Worm (Caenorhabditis elegans) whole organism, L4 larva: ENCODE data around the gene tra-3.

Experiments
- F10B5.3 ChIP-seq: sonication (generic microtip); optimal IDR thresholded peaks from 2 replicates; lab custom pipeline; 2016; ENCODE audit warnings: mild to moderate bottlenecking, missing genetic modification characterization, missing compliant biosample characterization
- Y48G9A.11 ChIP-seq: fragments of 200-800 bp; sonication (Bioruptor generic); IDR thresholded peaks from 2 replicates; pipeline ENCODE4 v1.3.6; 2022; ENCODE audit warnings: missing genetic modification reagents, missing genetic modification characterization, missing compliant biosample characterization
- ZK337.2 ChIP-seq: fragments of 200-800 bp; sonication (Bioruptor generic); IDR thresholded peaks from 2 replicates; pipeline ENCODE4 v1.3.6; 2022; ENCODE audit warnings: missing genetic modification reagents, missing genetic modification characterization, missing compliant biosample characterization
- ZK546.5 ChIP-seq, 2 experiments: sonication (generic microtip); optimal IDR thresholded peaks; 2 replicates each; lab custom pipeline; 2017; ENCODE audit warnings: missing biosample characterization in 2 of 2, missing genetic modification characterization in 2 of 2
- aha-1 ChIP-seq: fragments of 150-350 bp; peaks from one replicate; lab custom pipeline; 2014; ENCODE audit warnings: missing biosample characterization, missing genetic modification characterization
- arid-1 ChIP-seq: fragments of 200-800 bp; sonication (Bioruptor generic); conservative IDR thresholded peaks from 2 replicates; pipeline ENCODE4 v1.3.6; 2022; ENCODE audit warnings: missing genetic modification reagents, missing genetic modification characterization, missing compliant biosample characterization
- ceh-28 ChIP-seq: fragments of 150-350 bp; optimal IDR thresholded peaks from 2 replicates; lab custom pipeline; 2014; ENCODE audit warnings: missing biosample characterization, missing genetic modification reagents, missing genetic modification characterization
- ceh-32 ChIP-seq: sonication (generic microtip); optimal IDR thresholded peaks from 2 replicates; lab custom pipeline; 2016; ENCODE audit warnings: mild to moderate bottlenecking, missing genetic modification characterization, missing compliant biosample characterization; ENCODE audit not compliant: poor library complexity
- ceh-62 ChIP-seq: sonication (generic microtip); optimal IDR thresholded peaks from 2 replicates; lab custom pipeline; 2017; ENCODE audit warnings: missing biosample characterization, missing genetic modification characterization
- ctbp-1 ChIP-seq: fragments of 200-800 bp; sonication (Bioruptor generic); IDR thresholded peaks from 2 replicates; pipeline ENCODE4 v1.3.6; 2022; ENCODE audit warnings: missing genetic modification reagents, missing genetic modification characterization, missing compliant biosample characterization
- daf-16 ChIP-seq, 3 experiments: sonication (generic microtip); optimal IDR thresholded peaks; 2 replicates each; lab custom pipeline; 2016 to 2017; ENCODE audit warnings: missing genetic modification characterization in 3 of 3, missing genetic modification reagents in 3 of 3, mild to moderate bottlenecking in 2 of 3, missing compliant biosample characterization in 2 of 3, missing biosample characterization in 1 of 3, moderate library complexity in 1 of 3
- daf-19 ChIP-seq: fragments of 200-800 bp; sonication (Bioruptor generic); conservative IDR thresholded peaks from 2 replicates; pipeline ENCODE4 v1.3.6; 2022; ENCODE audit warnings: missing genetic modification characterization, missing compliant biosample characterization
- duxl-1 ChIP-seq: sonication (generic microtip); optimal IDR thresholded peaks from 2 replicates; lab custom pipeline; 2016; ENCODE audit warnings: mild to moderate bottlenecking, missing genetic modification characterization, moderate library complexity, missing compliant biosample characterization; ENCODE audit not compliant: poor library complexity
- dve-1 ChIP-seq: sonication (generic microtip); optimal IDR thresholded peaks from 2 replicates; lab custom pipeline; 2017; ENCODE audit warnings: antibody characterized with exemption, mild to moderate bottlenecking, missing genetic modification characterization, missing compliant biosample characterization; ENCODE audit not compliant: insufficient read depth
- fos-1 ChIP-seq: fragments of 150-350 bp; optimal IDR thresholded peaks from 2 replicates; lab custom pipeline; 2014; ENCODE audit warnings: missing biosample characterization, missing genetic modification characterization
- gei-8 ChIP-seq: fragments of 200-800 bp; sonication (Bioruptor generic); optimal IDR thresholded peaks from 2 replicates; lab custom pipeline; 2018; ENCODE audit warnings: mild to moderate bottlenecking, missing genetic modification characterization, missing compliant biosample characterization
- hlh-30 ChIP-seq: sonication (generic microtip); optimal IDR thresholded peaks from 2 replicates; lab custom pipeline; 2017; ENCODE audit warnings: antibody characterized with exemption, mild to moderate bottlenecking, missing genetic modification characterization, missing compliant biosample characterization; ENCODE audit not compliant: insufficient read depth
- hmg-1.1 ChIP-seq: fragments of 200-800 bp; sonication (Bioruptor generic); IDR thresholded peaks from 2 replicates; pipeline ENCODE4 v1.3.6; 2022; ENCODE audit warnings: missing genetic modification reagents, missing genetic modification characterization, missing compliant biosample characterization
- lin-15B ChIP-seq: fragments of 150-350 bp; sonication (generic microtip); optimal IDR thresholded peaks from 3 replicates; lab custom pipeline; 2014; ENCODE audit warnings: missing biosample characterization, missing genetic modification characterization
- lin-29 ChIP-seq: fragments of 200-800 bp; sonication (Bioruptor generic); IDR thresholded peaks from 2 replicates; pipeline ENCODE4 v1.3.6; 2022; ENCODE audit warnings: missing genetic modification reagents, missing genetic modification characterization, missing compliant biosample characterization
- lin-38 ChIP-seq: fragments of 200-800 bp; sonication (Bioruptor generic); IDR thresholded peaks from 2 replicates; pipeline ENCODE4 v1.3.6; 2022; ENCODE audit warnings: missing genetic modification reagents, missing genetic modification characterization, missing compliant biosample characterization
- lin-39 ChIP-seq: fragments of 150-350 bp; optimal IDR thresholded peaks from 2 replicates; lab custom pipeline; 2014; ENCODE audit warnings: missing biosample characterization, missing genetic modification reagents, missing genetic modification characterization
- madf-5 ChIP-seq, 2 experiments: fragments of 200-800 bp; sonication (Bioruptor generic); IDR thresholded peaks; 2 replicates each; pipeline ENCODE4 v1.3.6; 2022; ENCODE audit warnings: missing compliant biosample characterization in 2 of 2, missing genetic modification characterization in 2 of 2
- madf-9 ChIP-seq: fragments of 200-800 bp; sonication (Bioruptor generic); conservative IDR thresholded peaks from 2 replicates; pipeline ENCODE4 v1.3.6; 2022; ENCODE audit warnings: missing genetic modification reagents, missing genetic modification characterization, missing compliant biosample characterization
- mdl-1 ChIP-seq, 2 experiments: fragments of 150-350 bp in 1 of 2; sonication (generic microtip) in 1 of 2; optimal IDR thresholded peaks; 2 replicates each; lab custom pipeline; 2014 to 2017; ENCODE audit warnings: missing biosample characterization in 2 of 2, missing genetic modification characterization in 2 of 2
- mdt-29 ChIP-seq: fragments of 200-800 bp; sonication (Bioruptor generic); IDR thresholded peaks from 2 replicates; pipeline ENCODE4 v1.3.6; 2022; ENCODE audit warnings: missing genetic modification reagents, missing genetic modification characterization, missing compliant biosample characterization
- mes-2 ChIP-seq: sonication (generic microtip); optimal IDR thresholded peaks from 2 replicates; lab custom pipeline; 2016; ENCODE audit warnings: missing genotype, mild to moderate bottlenecking, missing genetic modification characterization, missing compliant biosample characterization; ENCODE audit not compliant: poor library complexity, severe bottlenecking
- nhr-102 ChIP-seq: sonication (generic microtip); optimal IDR thresholded peaks from 2 replicates; lab custom pipeline; 2016; ENCODE audit warnings: mild to moderate bottlenecking, missing genetic modification characterization, moderate library complexity, missing compliant biosample characterization
- nhr-111 ChIP-seq: fragments of 200-800 bp; sonication (Bioruptor generic); optimal IDR thresholded peaks from 2 replicates; lab custom pipeline; 2018; ENCODE audit warnings: mild to moderate bottlenecking, missing genetic modification characterization, missing compliant biosample characterization
- nhr-25 ChIP-seq: sonication (generic microtip); optimal IDR thresholded peaks from 2 replicates; lab custom pipeline; 2017; ENCODE audit warnings: missing genetic modification characterization, mild to moderate bottlenecking, missing compliant biosample characterization, antibody characterized with exemption, moderate library complexity, borderline replicate concordance; ENCODE audit not compliant: insufficient read depth
- nhr-28 ChIP-seq: fragments of 150-350 bp; optimal IDR thresholded peaks from 2 replicates; lab custom pipeline; 2014; ENCODE audit warnings: missing biosample characterization, missing genetic modification characterization
- nhr-48 ChIP-seq: sonication (generic microtip); optimal IDR thresholded peaks from 2 replicates; lab custom pipeline; 2016; ENCODE audit warnings: mild to moderate bottlenecking, missing genetic modification characterization, missing compliant biosample characterization
- nhr-76 ChIP-seq: fragments of 150-350 bp; optimal IDR thresholded peaks from 2 replicates; lab custom pipeline; 2014; ENCODE audit warnings: missing biosample characterization, missing genetic modification characterization
- nhr-77 ChIP-seq: fragments of 150-350 bp; optimal IDR thresholded peaks from 2 replicates; lab custom pipeline; 2014; ENCODE audit warnings: missing biosample characterization, missing genetic modification characterization
- php-3 ChIP-seq: fragments of 200-800 bp; sonication (Bioruptor generic); IDR thresholded peaks from 2 replicates; pipeline ENCODE4 v1.3.6; 2022; ENCODE audit warnings: missing genetic modification reagents, missing genetic modification characterization, missing compliant biosample characterization
- sdz-12 ChIP-seq: fragments of 200-800 bp; sonication (Bioruptor generic); optimal IDR thresholded peaks from 2 replicates; lab custom pipeline; 2018; ENCODE audit warnings: mild to moderate bottlenecking, missing genetic modification characterization, missing compliant biosample characterization
- set-16 ChIP-seq: fragments of 200-800 bp; sonication (Bioruptor generic); IDR thresholded peaks from 2 replicates; pipeline ENCODE4 v1.3.6; 2022; ENCODE audit warnings: missing genetic modification reagents, missing genetic modification characterization, missing compliant biosample characterization
- snpc-1.2 ChIP-seq: fragments of 200-800 bp; sonication (Bioruptor generic); IDR thresholded peaks from 2 replicates; pipeline ENCODE4 v1.3.6; 2022; ENCODE audit warnings: missing genetic modification reagents, missing genetic modification characterization, missing compliant biosample characterization
- snpc-4 ChIP-seq: fragments of 150-350 bp; optimal IDR thresholded peaks from 2 replicates; lab custom pipeline; 2014; ENCODE audit warnings: missing biosample characterization, missing genetic modification characterization
- tag-97 ChIP-seq: fragments of 200-800 bp; sonication (Bioruptor generic); IDR thresholded peaks from 2 replicates; pipeline ENCODE4 v1.3.6; 2022; ENCODE audit warnings: missing genetic modification characterization, missing compliant biosample characterization
- unc-62 ChIP-seq, 3 experiments: fragments of 150-350 bp in 1 of 3; sonication (generic microtip); optimal IDR thresholded peaks in 2 of 3; peaks in 1 of 3; 1 replicate in 1 of 3; 2 replicates in 2 of 3; lab custom pipeline; 2014 to 2017; ENCODE audit warnings: missing biosample characterization in 3 of 3, missing genetic modification characterization in 3 of 3, missing genetic modification reagents in 3 of 3, missing genotype in 1 of 3
- zfp-2 ChIP-seq: sonication (generic microtip); optimal IDR thresholded peaks from 2 replicates; lab custom pipeline; 2016; ENCODE audit warnings: mild to moderate bottlenecking, missing genetic modification characterization, missing compliant biosample characterization
- zip-2 ChIP-seq: fragments of 150-350 bp; optimal IDR thresholded peaks from 2 replicates; lab custom pipeline; 2014; ENCODE audit warnings: missing biosample characterization, missing genetic modification characterization
- ztf-11 ChIP-seq: fragments of 150-350 bp; optimal IDR thresholded peaks from 2 replicates; lab custom pipeline; 2014; ENCODE audit warnings: missing biosample characterization, missing genetic modification characterization

Gene tra-3

DNA sequence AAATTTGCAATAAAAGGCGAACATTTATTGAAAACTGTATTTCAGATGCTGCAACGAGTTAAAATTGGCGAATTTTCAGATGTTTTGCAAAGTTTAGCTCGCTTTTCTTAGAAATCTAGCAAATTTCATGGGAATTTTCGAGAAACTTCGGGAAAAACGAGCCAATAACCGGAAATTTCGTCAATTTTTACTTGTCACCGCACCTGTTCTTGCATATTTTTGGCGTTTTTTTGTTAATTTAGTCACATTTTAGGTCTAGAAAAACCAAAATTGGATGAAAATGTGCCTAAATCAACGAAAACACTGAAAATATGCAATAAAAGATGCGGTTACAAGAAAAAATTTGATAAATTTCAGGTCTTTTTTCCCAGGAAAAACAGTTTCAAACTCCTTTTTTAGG is 22.9 kb upstream of the tra-3 start:
- TF ChIP-seq unc-62 (GFP tag; optimal IDR thresholded peaks at IDR 0.05 in 1 of 2; lab: Kevin White, UChicago): peak in 1 of 2 experiments; percentile 17
- no peak for TF ChIP-seq unc-62 (tag; optimal IDR thresholded peaks at IDR 0.05; lab: Kevin White, UChicago)
- TF ChIP-seq lin-39 (tag; lab: Kevin White, UChicago): no peak

DNA sequence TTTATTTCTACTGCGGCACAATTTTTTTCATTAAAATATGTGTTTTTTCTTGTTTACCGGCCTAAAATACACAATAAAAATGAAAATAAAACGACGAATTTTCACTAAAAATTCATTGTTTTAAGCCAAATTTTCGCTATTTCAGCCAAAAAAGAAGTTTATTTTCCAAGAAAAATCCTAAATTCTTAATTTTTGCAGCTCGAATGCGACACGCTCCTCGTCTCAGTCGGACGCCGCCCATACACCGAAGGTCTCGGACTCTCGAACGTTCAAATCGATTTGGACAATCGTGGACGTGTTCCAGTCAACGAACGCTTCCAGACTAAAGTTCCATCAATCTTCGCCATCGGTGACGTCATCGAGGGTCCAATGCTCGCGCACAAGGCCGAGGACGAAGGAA is 22.1 kb upstream of the tra-3 start:
- TF ChIP-seq mdl-1 (tag; optimal IDR thresholded peaks at IDR 0.05; lab: Kevin White, UChicago) (no peak), aha-1 (tag; lab: Kevin White, UChicago) (peak; percentile 72), ceh-62 (tag; lab: Kevin White, UChicago) (no peak), lin-29 (GFP tag; lab: Robert Waterston, UW) (no peak), sdz-12 (no peak), tag-97 (GFP tag; lab: Robert Waterston, UW) (no peak), nhr-102 (tag; lab: Kevin White, UChicago) (no peak)

DNA sequence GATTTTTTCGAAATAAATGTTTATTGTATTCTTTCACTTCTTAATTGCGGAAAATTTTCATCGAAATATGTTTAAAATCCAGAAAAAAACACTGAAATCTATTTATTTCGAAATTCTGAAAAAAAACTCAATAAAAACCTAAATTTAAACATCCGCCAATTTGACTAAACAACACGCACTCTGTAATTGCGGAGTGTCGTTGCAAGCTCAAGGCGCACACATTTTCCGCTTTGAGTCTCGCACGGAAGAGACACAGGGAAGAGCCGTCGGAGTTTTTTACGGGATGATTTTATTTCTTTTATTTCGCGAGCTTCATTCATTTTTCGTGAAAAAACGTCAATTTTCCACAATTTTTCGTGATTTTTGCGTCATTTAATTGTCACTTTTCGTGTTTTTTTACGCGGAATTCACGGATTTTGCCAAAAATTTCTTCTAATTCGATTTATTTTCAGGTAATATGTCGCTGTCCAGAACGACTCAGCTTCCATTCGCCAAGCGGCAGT is 20.1 kb upstream of the tra-3 start, which contains the start of gene dld-1:
TSS of gene dld-1 (plus strand) at position 453 of the 503 bp plus-strand sequence.
- TF ChIP-seq ztf-11 (tag; lab: Kevin White, UChicago) (no peak), gei-8 (GFP tag; lab: Kevin White, UChicago) (no peak), mes-2 (tag; lab: Kevin White, UChicago) (peak; percentile 95), nhr-77 (tag; lab: Kevin White, UChicago) (peak; percentile 97), lin-39 (tag; lab: Kevin White, UChicago) (peak; percentile 30), zip-2 (tag; lab: Kevin White, UChicago) (peak; percentile 66), nhr-111 (GFP tag; lab: Kevin White, UChicago) (no peak), arid-1 (GFP tag; lab: Robert Waterston, UW) (peak; percentile 88), ceh-28 (tag; lab: Kevin White, UChicago) (no peak), daf-19 (GFP tag; lab: Robert Waterston, UW) (no peak), ctbp-1 (GFP tag; lab: Robert Waterston, UW) (peak; percentile 69), daf-16 (GFP tag; optimal IDR thresholded peaks at IDR 0.05; lab: Kevin White, UChicago) (peak in 1 of 2 experiments; percentile 10), daf-16 (tag; optimal IDR thresholded peaks at IDR 0.05; lab: Kevin White, UChicago) (peak; percentile 79), Y48G9A.11 (peak; percentile 100), nhr-28 (tag; lab: Kevin White, UChicago) (peak; percentile 90), madf-5 (GFP tag; IDR thresholded peaks at IDR 0.05; lab: Robert Waterston, UW) (no peak), hmg-1.1 (peak; percentile 94), dve-1 (peak; percentile 99), ZK546.5 (tag; optimal IDR thresholded peaks at IDR 0.05; lab: Kevin White, UChicago) (peak in 1 of 2 experiments; percentile 65), unc-62 (GFP tag; optimal IDR thresholded peaks at IDR 0.05 in 1 of 2; lab: Kevin White, UChicago) (peak in 1 of 2 experiments; percentile 75), unc-62 (tag; optimal IDR thresholded peaks at IDR 0.05; lab: Kevin White, UChicago) (no peak), php-3 (GFP tag; lab: Robert Waterston, UW) (peak; percentile 73), ceh-32 (no peak), nhr-76 (tag; lab: Kevin White, UChicago) (peak; percentile 6), duxl-1 (tag; lab: Kevin White, UChicago) (peak; percentile 88), lin-38 (GFP tag; lab: Robert Waterston, UW) (peak; percentile 83), ZK337.2 (no peak), madf-9 (GFP tag; lab: Robert Waterston, UW) (peak; percentile 40; the same call in 1 of the 2 replicates), nhr-48 (peak; percentile 60), fos-1 (tag; lab: Kevin White, UChicago) (no peak), snpc-4 (peak; percentile 69), nhr-25 (tag; lab: Kevin White, UChicago) (peak; percentile 79), snpc-1.2 (peak; percentile 98), hlh-30 (tag; lab: Kevin White, UChicago) (peak; percentile 97), zfp-2 (tag; lab: Kevin White, UChicago) (peak; percentile 61), set-16 (no peak), F10B5.3 (peak; percentile 52), lin-29 (GFP tag; lab: Robert Waterston, UW) (peak; percentile 47; the same call in 1 of the 2 replicates), lin-15B (tag; lab: Kevin White, UChicago) (peak; percentile 79), nhr-102 (tag; lab: Kevin White, UChicago) (peak; percentile 84), mdt-29 (GFP tag; lab: Robert Waterston, UW) (0 out of 2 replicates have a peak, but pooled peaks have one; percentile 53)
